Worm (Caenorhabditis elegans) whole organism, late embryonic: Measurements from ENCODE around the gene nas-8.

Source experiments
- ceh-30 ChIP-seq: fragments of 150-350 bp; optimal IDR thresholded peaks from 2 replicates; lab custom pipeline; 2014; ENCODE audit warnings: missing biosample characterization, missing genetic modification characterization
- ceh-6 ChIP-seq: fragments of 200-800 bp; sonication (Bioruptor generic); optimal IDR thresholded peaks from 2 replicates; lab custom pipeline; 2018; ENCODE audit warnings: mild to moderate bottlenecking, missing genetic modification characterization, missing compliant biosample characterization
- elt-2 ChIP-seq: sonication (generic microtip); optimal IDR thresholded peaks from 2 replicates; lab custom pipeline; 2016; ENCODE audit warnings: missing genetic modification reagents, missing genetic modification characterization, missing compliant biosample characterization
- eyg-1 ChIP-seq: sonication (generic microtip); optimal IDR thresholded peaks from 2 replicates; lab custom pipeline; 2016; ENCODE audit warnings: missing genotype, missing genetic modification characterization, missing compliant biosample characterization
- fax-1 ChIP-seq: sonication (generic microtip); optimal IDR thresholded peaks from 2 replicates; lab custom pipeline; 2016; ENCODE audit warnings: missing genotype, missing genetic modification characterization, missing compliant biosample characterization
- pat-9 ChIP-seq: fragments of 200-800 bp; sonication (Bioruptor generic); optimal IDR thresholded peaks from 2 replicates; lab custom pipeline; 2018; ENCODE audit warnings: mild to moderate bottlenecking, missing genetic modification characterization, moderate library complexity, missing compliant biosample characterization
- pqm-1 ChIP-seq: sonication (generic microtip); optimal IDR thresholded peaks from 2 replicates; lab custom pipeline; 2016; ENCODE audit warnings: missing genetic modification characterization, missing compliant biosample characterization
- tbx-2 ChIP-seq: sonication (generic microtip); optimal IDR thresholded peaks from 2 replicates; lab custom pipeline; 2016; ENCODE audit warnings: missing genetic modification characterization, missing compliant biosample characterization
- ttx-3 ChIP-seq: sonication (generic microtip); optimal IDR thresholded peaks from 2 replicates; lab custom pipeline; 2016; ENCODE audit warnings: missing genetic modification reagents, missing genetic modification characterization, missing compliant biosample characterization

DNA sequence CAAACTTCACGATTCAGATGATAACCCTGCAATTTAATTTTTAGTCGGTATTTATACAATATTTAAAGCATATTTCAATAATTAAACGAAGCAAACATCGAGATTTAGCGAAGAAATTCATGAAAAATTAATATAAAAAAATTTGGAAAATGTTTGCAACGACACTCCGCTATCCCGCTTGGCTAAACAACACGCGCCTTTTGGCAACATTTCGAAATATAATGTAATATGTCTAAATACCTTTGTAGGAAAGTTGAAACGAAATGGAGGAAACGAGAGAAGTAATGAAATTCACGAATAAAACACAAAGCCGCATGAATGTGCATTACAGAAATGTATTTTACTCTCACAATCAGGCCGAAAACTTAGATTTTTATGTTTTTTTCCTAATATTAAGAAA, 51.0 kb downstream of the nas-8 start, which contains the start of gene rpc-1:
- TF ChIP-seq ceh-6 (no peak), ceh-30 (tag; lab: Kevin White, UChicago) (no peak), tbx-2 (tag; lab: Kevin White, UChicago) (no peak), pat-9 (tag; lab: Kevin White, UChicago) (no peak), ttx-3 (no peak), elt-2 (tag; lab: Kevin White, UChicago) (no peak), eyg-1 (tag; lab: Kevin White, UChicago) (no peak), pqm-1 (tag; lab: Kevin White, UChicago) (no peak), fax-1 (tag; lab: Kevin White, UChicago) (no peak)
